Worm (Caenorhabditis elegans): ENCODE measurements around the gene nstp-2.
A peak's percentile ranks its signal among the peaks of the same experiment; 100 is the strongest.

nstp-2 gene

ce11 chrIV:6646905-6647304 lies 40.9 kb upstream of the nstp-2 start:
- TF ChIP-seq tbx-2 (tag; optimal IDR thresholded peaks at IDR 0.05) (no peak), lim-6 (tag; optimal IDR thresholded peaks at IDR 0.05) (no peak), pros-1 (tag; optimal IDR thresholded peaks at IDR 0.05) (peak; percentile 42), pha-2 (tag; optimal IDR thresholded peaks at IDR 0.05) (no peak), rnt-1 (tag; optimal IDR thresholded peaks at IDR 0.05) (peak; percentile 12), lin-11 (tag; optimal IDR thresholded peaks at IDR 0.05) (no peak), ama-1 (optimal IDR thresholded peaks at IDR 0.05) (peak; percentile 93), che-1 (tag; optimal IDR thresholded peaks at IDR 0.05) (no peak), ref-2 (tag; optimal IDR thresholded peaks at IDR 0.05) (no peak), ceh-31 (tag; optimal IDR thresholded peaks at IDR 0.05) (peak; percentile 12)

- TF ChIP-seq fkh-6 (tag; optimal IDR thresholded peaks at IDR 0.05): peak; percentile 17
- TF ChIP-seq Y22D7AL.16 (tag; optimal IDR thresholded peaks at IDR 0.05): no peak
- peak; percentile 0 for TF ChIP-seq elt-2 (tag; optimal IDR thresholded peaks at IDR 0.05)
- TF ChIP-seq F13H6.1 (tag; optimal IDR thresholded peaks at IDR 0.05): peak; percentile 28
- peak; percentile 82 for TF ChIP-seq unc-42 (tag; optimal IDR thresholded peaks at IDR 0.05)
- no peak for TF ChIP-seq pag-3 (tag; optimal IDR thresholded peaks at IDR 0.05; ENCODE audit: borderline replicate concordance)
- TF ChIP-seq C38D4.7 (GFP tag; optimal IDR thresholded peaks at IDR 0.05): no peak
- peak; percentile 98 for TF ChIP-seq hlh-30 (tag; optimal IDR thresholded peaks at IDR 0.05; ENCODE audit: insufficient read depth)
- no peak for TF ChIP-seq mec-3 (tag; optimal IDR thresholded peaks at IDR 0.05; ENCODE audit: borderline replicate concordance)
- peak; percentile 61 for TF ChIP-seq ref-2 (tag; optimal IDR thresholded peaks at IDR 0.05)
- peak; percentile 47 for TF ChIP-seq unc-86 (tag; optimal IDR thresholded peaks at IDR 0.05)
- TF ChIP-seq ahr-1 (tag; optimal IDR thresholded peaks at IDR 0.05): peak; percentile 25
- TF ChIP-seq nhr-11 (tag; optimal IDR thresholded peaks at IDR 0.05): no peak
- peak; percentile 11 for TF ChIP-seq nhr-232 (tag; optimal IDR thresholded peaks at IDR 0.05)
- TF ChIP-seq hlh-15 (tag; optimal IDR thresholded peaks at IDR 0.05): no peak
- no peak for TF ChIP-seq zip-5 (tag; optimal IDR thresholded peaks at IDR 0.05)
- peak; percentile 25 for TF ChIP-seq dmd-4 (tag; optimal IDR thresholded peaks at IDR 0.05; ENCODE audit: borderline replicate concordance)
- no peak for TF ChIP-seq unc-3 (GFP tag; conservative IDR thresholded peaks at IDR 0.05)
- no peak for TF ChIP-seq unc-3 (tag; optimal IDR thresholded peaks at IDR 0.05)
- no peak for TF ChIP-seq che-1 (tag; optimal IDR thresholded peaks at IDR 0.05)
- peak; percentile 17 for TF ChIP-seq hlh-8 (tag; optimal IDR thresholded peaks at IDR 0.05)
- TF ChIP-seq ceh-48 (tag; optimal IDR thresholded peaks at IDR 0.05): no peak
- peak; percentile 96 for TF ChIP-seq ceh-31 (tag; optimal IDR thresholded peaks at IDR 0.05)
- TF ChIP-seq ceh-19 (GFP tag; optimal IDR thresholded peaks at IDR 0.05): peak; percentile 86
- TF ChIP-seq sdc-2 (tag; optimal IDR thresholded peaks at IDR 0.05): peak; percentile 78
- peak; percentile 51 for TF ChIP-seq dve-1 (tag; optimal IDR thresholded peaks at IDR 0.05)
- TF ChIP-seq unc-55 (GFP tag; optimal IDR thresholded peaks at IDR 0.05): peak; percentile 97
- TF ChIP-seq eyg-1 (tag; optimal IDR thresholded peaks at IDR 0.05): peak; percentile 81
- TF ChIP-seq rnt-1 (tag; optimal IDR thresholded peaks at IDR 0.05): peak; percentile 72
- peak; percentile 68 for TF ChIP-seq hlh-6 (tag; optimal IDR thresholded peaks at IDR 0.05)
- TF ChIP-seq pros-1 (tag; optimal IDR thresholded peaks at IDR 0.05): peak; percentile 98
- peak; percentile 87 for TF ChIP-seq tbx-2 (tag; optimal IDR thresholded peaks at IDR 0.05)
- peak; percentile 19 for TF ChIP-seq K09A11.1 (tag; optimal IDR thresholded peaks at IDR 0.05; ENCODE audit: insufficient read depth)
- TF ChIP-seq madf-2 (tag; optimal IDR thresholded peaks at IDR 0.05): peak; percentile 56
- no peak for TF ChIP-seq pat-9 (tag; optimal IDR thresholded peaks at IDR 0.05)
- peak; percentile 42 for TF ChIP-seq lim-6 (tag; optimal IDR thresholded peaks at IDR 0.05)
- TF ChIP-seq pha-2 (tag; optimal IDR thresholded peaks at IDR 0.05): peak; percentile 51
- TF ChIP-seq ttx-3 (tag; optimal IDR thresholded peaks at IDR 0.05): no peak
- peak; percentile 63 for TF ChIP-seq ceh-2 (tag; optimal IDR thresholded peaks at IDR 0.05)
- no peak for TF ChIP-seq ceh-24 (tag; optimal IDR thresholded peaks at IDR 0.05)
- TF ChIP-seq ceh-18 (tag; optimal IDR thresholded peaks at IDR 0.05): peak; percentile 87
- TF ChIP-seq ztf-16 (tag; optimal IDR thresholded peaks at IDR 0.05): peak; percentile 34
- no peak for TF ChIP-seq pqm-1 (tag; optimal IDR thresholded peaks at IDR 0.05)
- TF ChIP-seq ceh-45 (GFP tag; IDR thresholded peaks at IDR 0.05): no peak
- TF ChIP-seq nfya-1 (tag; optimal IDR thresholded peaks at IDR 0.05): peak; percentile 94
- no peak for TF ChIP-seq ceh-14 (tag; optimal IDR thresholded peaks at IDR 0.05)
- TF ChIP-seq pha-4 (tag; optimal IDR thresholded peaks at IDR 0.05): no peak
Observed at ce11 chrIV:6645867-6646655, 40.1 kb upstream of the nstp-2 start, which contains the start of gene hil-7. Gene hil-7 (plus strand): TSS chrIV:6646312.

All from whole organism, late embryonic.